Worm (Caenorhabditis elegans) whole organism, dauer: Measurements from ENCODE around the gene F08C6.18.

Experiments
- unc-62 ChIP-seq: sonication (generic microtip); optimal IDR thresholded peaks from 2 replicates; lab custom pipeline; 2017; ENCODE audit warnings: missing biosample characterization, missing genetic modification reagents, missing genetic modification characterization

Gene F08C6.18

DNA sequence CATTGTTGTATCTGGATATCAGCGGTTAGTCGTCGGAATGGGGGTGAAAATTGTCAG is at the start of gene F08C6.18, which contains the start of gene unc-98:
TSS of gene F08C6.18 (minus strand) at position 57 of the 57 bp plus-strand sequence.
TSS of gene unc-98 (minus strand) at position 48 of the 57 bp plus-strand sequence.
- TF ChIP-seq unc-62: no peak

DNA sequence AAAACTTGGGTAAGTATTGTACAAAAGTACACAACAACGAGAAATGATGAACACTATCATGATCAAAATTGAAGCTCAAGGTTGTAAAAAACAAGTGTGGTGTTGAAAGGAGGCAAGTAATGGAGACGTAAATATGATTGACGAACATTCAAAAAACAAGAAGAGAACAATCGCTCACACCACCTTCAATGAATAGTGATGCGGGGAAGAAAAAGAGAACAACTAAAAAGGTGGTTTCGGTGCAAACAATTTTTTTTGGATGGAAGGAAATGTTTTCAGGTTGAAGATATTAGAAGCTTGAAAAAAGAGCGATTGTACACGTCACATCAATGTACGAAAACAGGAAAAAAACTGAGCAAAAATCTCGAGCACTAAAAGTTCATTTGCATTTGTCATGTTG is 41.0 kb upstream of the F08C6.18 start:
- TF ChIP-seq unc-62: no peak

DNA sequence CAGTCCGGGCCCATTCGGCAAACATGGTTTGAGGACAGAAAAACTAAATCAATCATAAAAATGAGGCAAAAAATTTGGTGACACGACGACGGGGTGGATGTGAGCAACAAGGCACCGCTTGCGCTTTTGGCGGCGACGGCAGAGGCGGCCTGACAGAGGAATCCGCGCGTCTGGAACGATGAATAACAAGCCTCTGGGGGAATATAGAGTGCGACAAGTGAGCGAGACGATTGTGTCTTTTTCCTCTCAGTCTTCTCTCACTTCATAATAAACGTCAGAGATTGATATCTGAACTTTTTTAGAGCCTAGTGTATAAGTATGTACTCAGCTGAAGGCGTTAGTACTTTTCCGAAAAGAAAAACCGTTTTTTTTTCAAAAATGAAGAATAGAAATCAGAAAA is 34.6 kb upstream of the F08C6.18 start, which contains the start of gene twk-17:
TSS of gene twk-17 (minus strand) at position 101 of the 400 bp plus-strand sequence.
- TF ChIP-seq unc-62: no peak

DNA sequence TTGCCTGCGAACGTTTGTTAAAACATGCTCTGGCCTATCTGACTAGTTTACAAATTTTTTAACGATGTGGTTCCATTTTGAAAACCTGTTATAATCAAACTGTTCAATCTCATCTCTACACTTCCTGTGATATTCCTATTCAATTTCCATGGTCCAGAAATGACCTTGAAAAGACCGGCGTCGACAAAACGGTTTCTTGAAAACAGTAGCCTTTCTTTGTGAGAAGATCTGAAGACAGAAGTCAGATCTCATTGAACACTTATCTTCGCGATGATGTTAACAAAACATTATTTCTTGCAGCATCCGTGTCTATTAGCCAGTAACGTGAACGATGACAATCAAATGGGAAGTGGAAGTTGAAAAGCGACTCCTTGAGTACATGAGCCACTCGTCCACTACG is 23.2 kb upstream of the F08C6.18 start, which contains the start of gene C44E12.1:
TSS of gene C44E12.1 (plus strand) at position 301 of the 400 bp plus-strand sequence.
- TF ChIP-seq unc-62: no peak

DNA sequence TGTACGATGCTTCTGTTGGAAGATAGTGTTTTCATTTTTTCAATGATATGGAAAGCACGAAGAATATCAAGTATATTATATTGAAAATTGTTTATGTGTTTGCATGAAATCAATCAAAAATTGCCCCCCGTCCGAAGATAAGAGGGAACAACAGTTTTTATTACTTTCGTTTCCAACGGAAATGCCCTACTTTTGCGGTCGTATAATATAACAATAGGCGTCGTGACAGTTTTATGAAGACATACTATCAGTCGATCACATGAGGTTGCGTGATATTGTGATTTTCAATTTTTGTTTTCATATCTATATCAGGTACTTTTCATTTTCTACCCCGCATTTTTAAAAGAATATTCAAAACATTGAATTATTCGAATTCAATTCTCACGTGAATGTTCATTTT is 22.6 kb upstream of the F08C6.18 start:
- no peak for TF ChIP-seq unc-62

DNA sequence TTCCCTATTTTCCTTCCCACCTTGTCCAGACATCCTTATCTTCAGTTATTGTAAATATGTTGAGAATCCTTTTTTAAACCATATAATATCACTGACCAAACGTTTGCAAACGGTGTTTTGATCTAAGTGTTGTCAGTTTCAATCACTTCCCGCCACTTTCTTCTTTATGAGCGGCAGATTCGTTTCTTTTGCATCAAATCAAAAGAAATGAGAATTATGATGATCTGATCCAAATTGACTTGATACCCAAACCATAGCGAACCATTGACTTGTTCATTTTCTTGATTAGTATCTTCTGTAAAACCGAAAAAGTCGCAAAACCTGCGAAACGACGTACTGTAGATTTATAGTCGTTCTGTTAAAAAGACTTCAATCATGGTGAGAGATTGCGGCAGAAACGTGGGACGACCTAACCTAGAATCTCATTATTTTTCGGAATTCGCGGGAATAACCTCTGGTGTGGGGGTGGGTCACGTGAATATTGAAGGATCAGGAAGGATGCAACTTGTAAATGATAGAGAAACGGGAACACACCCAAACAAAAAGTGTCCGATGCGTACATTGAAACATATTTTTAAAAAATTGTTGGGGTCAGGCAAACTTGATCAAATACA is 20.6 kb upstream of the F08C6.18 start:
- no peak for TF ChIP-seq unc-62

DNA sequence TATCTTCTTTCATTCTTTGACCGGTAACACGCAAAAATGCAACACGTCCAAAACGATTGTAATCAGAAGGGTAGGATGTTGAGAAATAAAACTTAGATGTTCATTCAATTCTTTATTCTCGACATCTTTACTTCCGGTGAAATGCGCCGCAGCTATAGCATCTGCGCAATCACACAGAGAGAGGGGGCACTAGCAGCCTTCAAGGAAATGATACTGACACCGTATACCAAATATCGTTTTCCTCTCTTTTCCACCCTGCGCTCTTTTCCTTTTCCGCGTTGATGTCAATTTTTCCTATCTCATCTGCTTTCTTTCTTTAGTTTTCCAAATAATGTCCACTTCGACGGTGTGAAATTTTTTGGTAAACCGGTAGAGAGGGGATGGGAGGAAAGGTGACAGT is 17.3 kb upstream of the F08C6.18 start:
- TF ChIP-seq unc-62: no peak

DNA sequence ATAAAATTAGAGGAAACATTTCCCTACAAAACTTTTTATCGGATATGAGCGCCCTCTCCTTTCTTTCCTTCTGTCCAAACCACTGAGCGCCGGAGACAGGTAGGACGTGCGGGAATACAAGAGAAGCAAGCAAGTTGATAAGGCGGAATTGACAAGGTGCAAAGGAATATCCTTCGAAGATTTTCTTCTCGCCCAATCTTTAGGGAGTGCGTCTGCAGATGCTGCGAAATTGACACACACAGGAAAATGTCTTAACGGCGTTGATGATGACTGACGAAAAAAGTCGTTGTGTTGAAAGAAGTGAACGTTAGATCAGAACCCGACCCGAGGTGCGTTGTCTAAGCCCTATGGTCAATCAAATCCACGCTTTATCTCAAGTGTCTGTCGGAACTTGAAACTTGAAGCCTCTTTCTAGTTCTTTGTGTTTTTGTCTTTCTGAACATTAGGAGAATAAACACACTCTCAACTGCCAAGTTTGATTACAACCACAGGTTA is 14.4 kb upstream of the F08C6.18 start:
- TF ChIP-seq unc-62: no peak

DNA sequence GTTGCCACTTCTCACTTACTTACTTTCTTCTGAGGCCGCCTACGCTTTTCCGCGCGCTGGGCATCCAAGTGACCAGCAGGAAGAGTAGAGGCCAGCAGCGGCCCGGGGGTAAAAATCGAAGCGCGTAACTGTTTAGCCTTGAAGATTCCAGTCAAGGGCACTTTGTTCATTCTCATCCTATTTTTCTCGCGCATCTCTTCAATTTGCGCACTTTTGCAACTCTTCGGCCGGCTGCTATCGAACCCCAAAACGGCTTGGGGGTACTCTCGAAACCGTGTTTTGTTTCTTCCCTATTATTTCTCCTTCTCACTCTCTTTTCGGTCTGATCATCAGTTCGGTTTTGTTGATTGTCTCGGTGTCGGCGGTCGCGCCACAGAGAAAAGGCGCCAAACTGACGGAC is 13.2 kb upstream of the F08C6.18 start:
- no peak for TF ChIP-seq unc-62

DNA sequence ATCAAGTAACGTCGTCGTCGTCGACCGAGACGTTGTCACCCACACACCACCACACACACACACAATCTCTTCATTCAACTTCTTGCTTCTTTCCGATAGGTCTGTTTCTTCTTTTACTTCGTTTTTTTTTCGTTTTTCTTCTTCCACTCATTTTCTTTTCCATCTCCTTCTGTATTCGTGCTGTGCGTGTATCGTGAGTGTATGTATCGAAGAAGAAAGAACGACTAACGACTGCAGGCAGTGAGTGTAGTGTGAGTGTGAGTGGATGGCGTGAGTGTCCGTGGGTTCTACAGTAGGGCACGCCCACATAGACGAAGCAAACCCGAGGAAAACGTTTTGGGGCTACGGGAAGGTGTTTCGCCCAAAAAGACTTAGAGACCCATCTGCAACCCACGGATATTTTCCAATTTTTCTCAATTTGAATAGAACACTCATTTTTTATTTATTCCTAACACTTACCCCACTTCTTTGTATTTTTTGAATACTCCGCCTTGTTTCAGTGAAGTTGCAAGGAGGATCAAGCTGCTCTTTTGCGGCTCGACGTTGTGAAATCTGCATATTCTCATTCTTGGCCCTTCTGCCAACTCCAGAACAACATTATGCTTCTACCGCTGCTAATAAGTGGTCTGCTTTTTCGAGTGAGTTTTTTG is 12.3 kb upstream of the F08C6.18 start, which contains the start of gene adt-2:
TSS of gene adt-2 (plus strand) at position 600 of the 650 bp plus-strand sequence.
- TF ChIP-seq unc-62: no peak

DNA sequence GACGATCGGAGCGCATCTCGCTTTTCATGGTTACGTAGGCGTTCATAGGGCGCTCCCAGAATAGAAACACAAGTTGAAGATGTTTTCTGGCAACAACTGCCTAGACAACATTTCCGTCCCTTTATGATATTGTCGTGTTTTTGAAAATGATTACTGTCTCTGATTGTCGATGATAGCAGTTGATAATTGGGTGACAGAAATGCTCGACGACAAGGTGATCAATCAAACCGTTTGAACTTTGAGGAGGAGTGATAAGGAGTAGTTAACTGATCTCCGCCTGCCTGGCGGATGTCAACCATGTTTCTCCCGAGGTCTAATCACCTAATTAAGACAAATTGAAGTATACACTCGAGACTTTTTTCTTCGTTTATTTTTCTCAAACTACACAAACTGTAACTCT is 10.5 kb upstream of the F08C6.18 start:
- TF ChIP-seq unc-62: no peak

DNA sequence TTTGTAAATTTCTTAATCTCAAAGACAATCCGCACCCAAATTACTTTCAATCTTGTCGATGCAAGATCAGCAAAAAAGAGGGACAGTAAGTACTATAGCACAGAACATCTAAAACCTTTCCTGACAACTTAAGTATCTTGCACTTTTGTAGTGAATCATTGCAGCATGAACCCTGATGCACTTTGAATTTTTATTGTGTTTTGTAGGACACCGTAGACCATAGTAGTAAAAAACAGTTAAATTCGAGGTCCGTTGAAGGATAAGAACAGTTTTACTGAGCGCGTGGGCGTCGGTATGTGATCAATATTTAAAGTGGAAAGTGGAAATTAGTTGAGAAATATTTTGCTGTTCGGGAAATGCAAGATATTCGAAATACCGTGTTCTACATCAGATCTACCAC is 8.8 kb upstream of the F08C6.18 start:
- no peak for TF ChIP-seq unc-62

DNA sequence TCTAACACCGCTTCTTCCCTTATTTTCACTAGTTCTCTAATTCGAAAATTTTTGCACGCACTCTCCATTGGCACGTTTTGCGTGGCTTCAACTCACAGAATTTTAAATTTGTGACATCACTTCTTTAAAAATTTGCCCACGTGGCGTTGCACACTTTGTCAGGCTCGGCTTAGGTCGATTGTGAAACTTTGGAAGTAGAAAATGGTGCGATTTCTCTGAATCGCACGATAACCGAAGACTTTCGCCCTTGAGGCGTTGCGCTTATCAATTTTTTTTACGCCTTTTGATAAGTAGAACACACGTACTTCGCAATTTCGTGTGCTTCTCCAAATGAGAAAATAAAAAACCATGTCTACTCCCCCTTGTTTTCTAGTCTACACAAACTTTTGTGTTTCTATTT is 4.9 kb upstream of the F08C6.18 start:
- no peak for TF ChIP-seq unc-62

DNA sequence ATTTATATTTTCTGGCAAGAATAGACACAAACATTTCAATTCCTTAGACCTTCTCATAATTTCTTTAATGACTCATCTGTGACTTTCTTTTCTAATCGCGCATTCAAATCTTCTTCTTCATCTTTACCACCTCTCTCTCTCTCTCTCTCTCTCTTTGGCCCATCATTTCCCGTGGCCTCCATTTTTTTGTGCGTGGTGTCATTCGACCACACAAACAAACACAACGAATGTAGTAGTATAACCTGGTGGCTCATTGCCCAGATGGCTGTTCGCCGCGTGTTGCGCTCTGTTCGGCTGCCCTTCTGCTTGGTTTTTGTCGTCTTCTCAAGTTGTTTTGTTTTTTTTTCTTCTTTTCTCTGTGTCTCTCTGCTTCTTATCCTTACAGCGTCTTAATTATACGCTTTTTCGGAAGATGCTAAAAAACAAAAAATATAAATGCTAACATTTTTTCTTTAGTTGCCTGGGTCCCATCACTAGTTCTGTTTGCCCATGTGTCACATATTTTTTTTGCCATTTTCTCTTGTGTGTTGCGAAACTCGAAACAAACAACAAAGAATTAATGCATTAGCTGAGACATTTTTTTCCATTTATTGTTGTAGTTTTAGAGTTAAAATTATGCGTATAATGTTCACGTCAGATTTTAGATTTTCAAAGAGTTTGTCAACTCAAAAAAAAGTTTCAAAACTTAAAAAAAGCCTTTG is 4.2 kb upstream of the F08C6.18 start:
- TF ChIP-seq unc-62: no peak

DNA sequence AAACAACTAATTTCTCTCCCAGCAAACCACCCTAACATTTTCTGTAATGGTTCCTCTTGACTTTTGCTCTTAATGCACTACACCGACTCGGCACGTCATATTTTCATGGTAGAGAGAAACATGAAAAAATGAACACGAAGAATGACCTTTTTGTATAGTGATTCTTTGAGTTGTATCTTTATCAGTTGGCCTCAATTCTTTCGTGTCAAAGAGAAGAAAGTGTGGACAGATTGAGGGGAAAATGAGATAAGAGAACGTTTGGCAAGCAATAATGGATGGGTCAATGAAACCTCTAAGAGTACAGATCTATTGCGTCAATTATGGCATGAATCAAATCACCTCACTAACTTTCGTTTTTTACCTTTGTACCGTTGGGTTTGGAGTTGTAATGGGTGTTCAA is 2.5 kb upstream of the F08C6.18 start:
- TF ChIP-seq unc-62: no peak

DNA sequence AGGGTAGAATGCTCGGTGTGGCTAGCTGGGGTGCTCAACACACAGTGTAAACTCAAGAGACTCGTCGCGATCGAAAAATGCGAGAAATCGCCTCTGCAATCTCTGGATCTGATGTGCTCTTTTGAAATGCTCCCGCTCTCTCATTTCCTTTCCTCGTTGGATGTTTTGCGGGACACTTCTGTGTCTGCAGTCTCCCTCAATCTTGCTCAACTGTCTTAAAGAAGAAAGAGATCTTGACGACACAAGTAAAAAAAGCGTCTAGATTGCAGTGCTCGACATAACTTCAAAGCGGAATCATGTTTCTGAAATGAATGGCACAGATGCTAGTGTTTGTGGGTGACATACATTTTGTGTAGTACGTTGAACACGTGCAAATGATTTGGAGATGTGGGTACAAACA is 201 bp upstream of the F08C6.18 start:
- TF ChIP-seq unc-62: no peak

DNA sequence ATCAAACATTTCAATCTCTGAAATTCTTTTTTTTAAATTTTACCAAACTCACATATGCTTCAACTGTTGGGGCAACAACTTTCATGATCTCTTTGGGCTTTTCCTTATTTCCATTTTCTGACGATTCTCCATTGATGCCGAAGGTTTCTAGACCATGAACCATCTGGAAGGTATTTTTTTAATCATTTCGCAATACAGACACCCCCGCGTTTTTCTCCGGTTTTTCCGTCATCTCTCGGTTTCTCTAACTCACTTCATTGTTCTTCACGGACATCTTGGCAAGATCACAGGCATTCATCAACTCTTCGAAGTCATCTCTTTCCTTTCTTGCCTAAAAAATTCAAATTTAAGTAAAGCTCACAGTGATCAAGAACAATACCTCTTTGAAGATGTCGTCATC is 256 bp downstream of the F08C6.18 start:
- TF ChIP-seq unc-62: no peak

DNA sequence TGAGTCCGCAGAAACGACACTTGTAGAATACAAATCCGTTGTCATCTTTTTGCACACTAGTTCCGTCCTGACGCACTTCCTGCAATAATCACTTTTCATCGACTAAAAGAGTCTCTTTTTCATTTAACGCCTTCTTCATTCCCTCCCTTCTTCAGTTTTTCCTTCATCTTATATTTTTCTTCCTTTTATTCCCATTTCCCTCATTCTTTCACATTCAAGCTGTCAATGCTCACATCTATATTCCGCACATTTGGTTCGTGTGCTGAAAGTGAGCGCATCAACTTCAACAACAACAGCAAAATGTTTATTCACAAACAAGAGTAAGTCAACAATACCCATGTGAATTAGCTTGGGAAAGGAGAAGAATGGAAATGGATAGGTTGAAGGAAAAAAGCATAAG is 1.4 kb downstream of the F08C6.18 start, which contains the start of gene pcyt-1:
TSS of gene pcyt-1 (plus strand) at position 301 of the 400 bp plus-strand sequence.
- TF ChIP-seq unc-62: no peak
